Worm (Caenorhabditis elegans) whole organism, mixed stage, embryonic: ENCODE data around the gene spig-3.
"Not testable (repeated sequence)": the region's sequence is repeated elsewhere in the genome, so short reads cannot be mapped to it uniquely, and the experiment has no call there.

Experiments used
- bed-3 ChIP-seq: fragments of 200-800 bp; sonication (Bioruptor generic); optimal IDR thresholded peaks from 3 replicates; lab custom pipeline; 2018; ENCODE audit warnings: mild to moderate bottlenecking, missing genetic modification characterization, moderate library complexity, missing compliant biosample characterization
- blmp-1 ChIP-seq: fragments of 150-350 bp; optimal IDR thresholded peaks from 2 replicates; lab custom pipeline; 2014; ENCODE audit warnings: missing biosample characterization, missing genetic modification characterization
- ceh-39 ChIP-seq: fragments of 150-350 bp; optimal IDR thresholded peaks from 2 replicates; lab custom pipeline; 2014; ENCODE audit warnings: missing biosample characterization, missing genetic modification characterization
- ceh-83 ChIP-seq: fragments of 200-800 bp; sonication (Bioruptor generic); optimal IDR thresholded peaks from 2 replicates; lab custom pipeline; 2018; ENCODE audit warnings: mild to moderate bottlenecking, missing genetic modification characterization, missing compliant biosample characterization
- ces-1 ChIP-seq: fragments of 150-350 bp; optimal IDR thresholded peaks from 2 replicates; lab custom pipeline; 2014; ENCODE audit warnings: missing biosample characterization, missing genetic modification reagents, missing genetic modification characterization
- cnd-1 ChIP-seq: fragments of 200-800 bp; sonication (Bioruptor generic); optimal IDR thresholded peaks from 2 replicates; lab custom pipeline; 2018; ENCODE audit warnings: mild to moderate bottlenecking, missing genetic modification characterization, missing compliant biosample characterization
- drap-1 ChIP-seq: fragments of 200-800 bp; sonication (Bioruptor generic); optimal IDR thresholded peaks from 3 replicates; lab custom pipeline; 2018; ENCODE audit warnings: mild to moderate bottlenecking, missing genetic modification characterization, missing compliant biosample characterization
- elt-1 ChIP-seq: sonication (generic microtip); optimal IDR thresholded peaks from 2 replicates; lab custom pipeline; 2017; ENCODE audit warnings: missing genetic modification characterization, mild to moderate bottlenecking, missing compliant biosample characterization, antibody characterized with exemption, moderate library complexity, borderline replicate concordance; ENCODE audit not compliant: insufficient read depth
- flh-1 ChIP-seq: fragments of 200-800 bp; sonication (Bioruptor generic); optimal IDR thresholded peaks from 2 replicates; lab custom pipeline; 2018; ENCODE audit warnings: mild to moderate bottlenecking, missing genetic modification characterization, moderate library complexity, missing compliant biosample characterization
- ham-2 ChIP-seq: fragments of 200-800 bp; sonication (Bioruptor generic); optimal IDR thresholded peaks from 2 replicates; lab custom pipeline; 2018; ENCODE audit warnings: mild to moderate bottlenecking, missing genetic modification characterization, missing compliant biosample characterization
- hlh-1 ChIP-seq: fragments of 150-350 bp; optimal IDR thresholded peaks from 2 replicates; lab custom pipeline; 2014; ENCODE audit warnings: missing biosample characterization, missing genetic modification reagents, missing genetic modification characterization
- lin-13 ChIP-seq: fragments of 150-350 bp; optimal IDR thresholded peaks from 2 replicates; lab custom pipeline; 2014; ENCODE audit warnings: missing biosample characterization, missing genetic modification characterization
- lin-32 ChIP-seq: fragments of 200-800 bp; sonication (Bioruptor generic); optimal IDR thresholded peaks from 2 replicates; lab custom pipeline; 2018; ENCODE audit warnings: mild to moderate bottlenecking, missing genetic modification characterization, missing compliant biosample characterization
- lsy-2 ChIP-seq: fragments of 150-350 bp; optimal IDR thresholded peaks from 2 replicates; lab custom pipeline; 2014; ENCODE audit warnings: missing biosample characterization, missing genetic modification characterization
- mls-2 ChIP-seq: sonication (generic microtip); optimal IDR thresholded peaks from 2 replicates; lab custom pipeline; 2016; ENCODE audit warnings: mild to moderate bottlenecking, missing genetic modification characterization, moderate library complexity, missing compliant biosample characterization
- nhr-12 ChIP-seq: fragments of 150-350 bp; optimal IDR thresholded peaks from 2 replicates; lab custom pipeline; 2014; ENCODE audit warnings: missing biosample characterization, missing genetic modification characterization
- nhr-2 ChIP-seq: fragments of 150-350 bp; optimal IDR thresholded peaks from 2 replicates; lab custom pipeline; 2014; ENCODE audit warnings: missing biosample characterization, missing genetic modification characterization
- nhr-237 ChIP-seq: fragments of 150-350 bp; optimal IDR thresholded peaks from 2 replicates; lab custom pipeline; 2014; ENCODE audit warnings: missing biosample characterization, missing genetic modification characterization
- nhr-28 ChIP-seq: fragments of 150-350 bp; optimal IDR thresholded peaks from 2 replicates; lab custom pipeline; 2014; ENCODE audit warnings: missing biosample characterization, missing genetic modification characterization
- nhr-76 ChIP-seq: sonication (generic microtip); optimal IDR thresholded peaks from 2 replicates; lab custom pipeline; 2017; ENCODE audit warnings: missing biosample characterization, missing genetic modification characterization
- sem-2 ChIP-seq: fragments of 200-800 bp; sonication (Bioruptor generic); optimal IDR thresholded peaks from 2 replicates; lab custom pipeline; 2018; ENCODE audit warnings: mild to moderate bottlenecking, missing genetic modification characterization, missing compliant biosample characterization
- snpc-4 ChIP-seq: fragments of 150-350 bp; optimal IDR thresholded peaks from 2 replicates; lab custom pipeline; 2014; ENCODE audit warnings: missing biosample characterization, missing genetic modification characterization
- sptf-1 ChIP-seq: sonication (generic microtip); optimal IDR thresholded peaks from 2 replicates; lab custom pipeline; 2017; ENCODE audit warnings: mild to moderate bottlenecking, missing genetic modification characterization, moderate library complexity, missing compliant biosample characterization
- tbx-8 ChIP-seq: fragments of 200-800 bp; sonication (Bioruptor generic); optimal IDR thresholded peaks from 2 replicates; lab custom pipeline; 2018; ENCODE audit warnings: mild to moderate bottlenecking, missing genetic modification characterization, moderate library complexity, missing compliant biosample characterization
- unc-120 ChIP-seq: sonication (generic microtip); optimal IDR thresholded peaks from 2 replicates; lab custom pipeline; 2017; ENCODE audit warnings: missing genetic modification characterization, missing compliant biosample characterization; ENCODE audit not compliant: poor library complexity, severe bottlenecking
- unc-39 ChIP-seq: fragments of 150-350 bp; optimal IDR thresholded peaks from 2 replicates; lab custom pipeline; 2014; ENCODE audit warnings: missing biosample characterization, missing genetic modification characterization
- unc-62 ChIP-seq: fragments of 150-350 bp; optimal IDR thresholded peaks from 2 replicates; lab custom pipeline; 2014; ENCODE audit warnings: missing biosample characterization, missing genetic modification reagents, missing genetic modification characterization
- zip-8 ChIP-seq: fragments of 150-350 bp; optimal IDR thresholded peaks from 2 replicates; lab custom pipeline; 2014; ENCODE audit warnings: missing biosample characterization, missing genetic modification characterization
- ztf-11 ChIP-seq: fragments of 150-350 bp; optimal IDR thresholded peaks from 2 replicates; lab custom pipeline; 2014; ENCODE audit warnings: missing biosample characterization, missing genetic modification characterization

The spig-3 gene

ce11 chrV:14312695-14313094 is 13.2 kb upstream of the spig-3 start, which contains the start of gene F14D7.8:
TSS of gene F14D7.8 (minus strand) at chrV:14312795.
- TF ChIP-seq blmp-1 (tag; lab: Kevin White, UChicago): no peak
- no peak for TF ChIP-seq nhr-12
- no peak for TF ChIP-seq lsy-2 (tag; lab: Kevin White, UChicago)
- TF ChIP-seq nhr-76: no peak
- TF ChIP-seq snpc-4: no peak
- no peak for TF ChIP-seq ceh-39 (tag; lab: Kevin White, UChicago)
- no peak for TF ChIP-seq sem-2 (GFP tag; lab: Kevin White, UChicago)

ce11 chrV:14311115-14311514 is 11.6 kb upstream of the spig-3 start, which contains the start of gene ddn-3:
TSS of gene ddn-3 (minus strand) at chrV:14311215.
- TF ChIP-seq ztf-11 (tag; lab: Kevin White, UChicago): no peak
- TF ChIP-seq nhr-2: no peak
- TF ChIP-seq unc-39: no peak
- TF ChIP-seq snpc-4: no peak
- TF ChIP-seq nhr-28 (tag; lab: Kevin White, UChicago): no peak
- TF ChIP-seq nhr-12: no peak
- no peak for TF ChIP-seq tbx-8 (GFP tag; lab: Kevin White, UChicago)

DNA sequence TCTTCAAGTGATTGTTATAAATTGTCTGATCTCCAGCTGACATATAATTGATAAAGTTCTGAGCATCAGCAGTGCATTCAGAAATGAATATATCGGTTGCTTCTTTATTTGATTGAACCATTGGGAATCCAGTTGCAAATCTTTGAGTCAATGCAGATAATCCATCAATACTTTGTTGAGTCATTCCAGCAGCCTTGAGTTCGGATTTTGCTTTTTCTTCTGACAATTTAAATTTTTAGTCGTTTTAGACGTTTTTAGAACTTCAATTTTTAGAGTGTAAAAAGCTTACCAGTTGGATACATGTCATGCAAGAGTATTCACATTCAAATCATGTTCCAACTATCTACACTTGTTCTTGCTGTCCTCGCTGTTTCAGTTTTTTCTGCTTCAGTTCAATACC is 10.2 kb upstream of the spig-3 start, which contains the start of gene F14D7.14:
Gene F14D7.14 (plus strand): TSS at position 301 of the 400 bp plus-strand sequence.
- not testable (repeated sequence) for TF ChIP-seq nhr-28, ceh-39, hlh-1 (tag; lab: Kevin White, UChicago)

- TF ChIP-seq tbx-8 (GFP tag; lab: Kevin White, UChicago); lin-32 (GFP tag; lab: Kevin White, UChicago); ham-2: not testable (repeated sequence)
Observed at ce11 chrV:14308164-14308563, 8.7 kb upstream of the spig-3 start, which contains the start of gene spig-5. TSS of gene spig-5 (plus strand) at chrV:14308464.

DNA sequence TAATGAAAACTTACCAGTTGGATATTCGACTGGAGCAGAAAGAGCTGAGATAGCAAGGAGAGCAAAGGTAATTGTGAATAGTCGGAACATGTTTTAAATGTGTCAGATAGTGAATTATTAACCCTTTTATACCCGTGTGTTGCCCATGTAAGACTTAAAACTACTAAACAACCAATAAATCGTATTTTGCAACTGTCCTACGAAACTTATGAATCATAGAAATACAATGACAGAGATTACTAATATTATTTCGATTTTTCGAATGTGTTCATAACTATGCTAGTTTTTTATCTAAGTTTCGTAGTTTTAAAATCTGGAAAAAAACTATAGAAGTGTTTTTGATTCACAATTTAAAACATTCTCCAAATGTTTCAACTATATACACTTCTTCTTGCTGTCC is 7.3 kb upstream of the spig-3 start, which contains the start of gene spig-4:
Gene spig-4 (minus strand): TSS at position 101 of the 400 bp plus-strand sequence.
- not testable (repeated sequence) for TF ChIP-seq bed-3; zip-8 (tag; lab: Kevin White, UChicago); nhr-12
- TF ChIP-seq, all 35 proteins: peak for 0; not testable (repeated sequence) for 35

- TF ChIP-seq zip-8 (tag; lab: Kevin White, UChicago): no peak
- no peak for TF ChIP-seq elt-1 (tag; lab: Kevin White, UChicago)
- no peak for TF ChIP-seq unc-62 (GFP tag; lab: Kevin White, UChicago)
- TF ChIP-seq lin-13: no peak
- no peak for TF ChIP-seq sptf-1 (tag; lab: Kevin White, UChicago)
- no peak for TF ChIP-seq mls-2
- no peak for TF ChIP-seq sem-2 (GFP tag; lab: Kevin White, UChicago)
- no peak for TF ChIP-seq ces-1 (GFP tag; lab: Kevin White, UChicago)
- no peak for TF ChIP-seq cnd-1 (tag; lab: Kevin White, UChicago)
- no peak for TF ChIP-seq lsy-2 (tag; lab: Kevin White, UChicago)
- no peak for TF ChIP-seq drap-1 (GFP tag; lab: Kevin White, UChicago)
- no peak for TF ChIP-seq lin-32 (GFP tag; lab: Kevin White, UChicago)
- no peak for TF ChIP-seq nhr-237 (tag; lab: Kevin White, UChicago)
- no peak for TF ChIP-seq tbx-8 (GFP tag; lab: Kevin White, UChicago)
- TF ChIP-seq ceh-39 (tag; lab: Kevin White, UChicago): no peak
- no peak for TF ChIP-seq hlh-1 (tag; lab: Kevin White, UChicago)
- TF ChIP-seq snpc-4: no peak
Observed at ce11 chrV:14301076-14301475, 1.6 kb upstream of the spig-3 start, which contains the start of gene F14D7.6. TSS of gene F14D7.6 (plus strand) at chrV:14301413.

DNA sequence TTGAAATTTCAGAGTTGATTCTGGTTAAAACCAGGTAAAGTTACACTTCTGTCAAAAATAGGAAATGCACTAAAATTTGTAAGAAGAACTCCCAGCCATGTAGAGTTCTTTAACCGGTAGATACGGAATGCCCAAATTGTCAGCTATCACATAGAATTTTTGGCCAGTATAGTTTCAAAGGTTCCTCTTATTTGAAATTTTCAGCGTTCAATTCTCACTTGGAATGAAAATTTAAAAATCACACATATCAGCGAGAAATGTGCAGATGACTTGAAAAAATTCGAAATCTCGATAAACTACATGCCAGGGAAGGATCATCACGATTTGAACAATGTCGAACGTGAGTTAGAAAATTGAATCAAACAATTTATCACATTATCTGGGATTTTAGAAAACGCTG is 3.0 kb downstream of the spig-3 start, which contains the start of gene F14D7.3:
Gene F14D7.3 (plus strand): TSS at position 301 of the 400 bp plus-strand sequence.
- TF ChIP-seq nhr-237 (tag; lab: Kevin White, UChicago) (no peak), bed-3 (no peak), flh-1 (GFP tag; lab: Kevin White, UChicago) (no peak), elt-1 (tag; lab: Kevin White, UChicago) (no peak), lsy-2 (tag; lab: Kevin White, UChicago) (no peak), lin-13 (no peak), blmp-1 (tag; lab: Kevin White, UChicago) (no peak), ceh-83 (GFP tag; lab: Kevin White, UChicago) (no peak), hlh-1 (tag; lab: Kevin White, UChicago) (no peak), nhr-76 (no peak), zip-8 (tag; lab: Kevin White, UChicago) (no peak), snpc-4 (no peak), unc-120 (tag; lab: Kevin White, UChicago) (no peak), unc-62 (GFP tag; lab: Kevin White, UChicago) (no peak), mls-2 (no peak)
- TF ChIP-seq, all 35 proteins: peak for 0
